Worm (Caenorhabditis elegans): Measurements from ENCODE around the gene str-140.

ce11 chrV:8050059-8050677, 17.5 kb downstream of the str-140 start:
- TF ChIP-seq ama-1 (optimal IDR thresholded peaks at IDR 0.05) (no peak), ztf-11 (tag; optimal IDR thresholded peaks at IDR 0.05) (no peak), fos-1 (tag; optimal IDR thresholded peaks at IDR 0.05) (no peak), ceh-82 (tag; optimal IDR thresholded peaks at IDR 0.05) (no peak), nhr-77 (tag; optimal IDR thresholded peaks at IDR 0.05) (no peak), nhr-25 (tag; optimal IDR thresholded peaks at IDR 0.05) (no peak), lin-15B (tag; optimal IDR thresholded peaks at IDR 0.05) (no peak), ztf-4 (tag; optimal IDR thresholded peaks at IDR 0.05) (no peak), pha-4 (tag; optimal IDR thresholded peaks at IDR 0.05) (no peak), nhr-12 (tag; optimal IDR thresholded peaks at IDR 0.05) (no peak), ceh-16 (tag; optimal IDR thresholded peaks at IDR 0.05) (no peak), elt-1 (tag; optimal IDR thresholded peaks at IDR 0.05) (no peak), sea-2 (GFP tag; optimal IDR thresholded peaks at IDR 0.05) (no peak)

Data from whole organism, L3 larva.